Fruit fly (Drosophila melanogaster) whole organism, embryonic: ENCODE results near the gene tank.

Experiments
- ATbp ChIP-seq: fragments of 200-800 bp; sonication (Bioruptor generic); optimal IDR thresholded peaks from 2 replicates; lab custom pipeline; 2017; ENCODE audit warnings: missing biosample characterization, mild to moderate bottlenecking, missing genetic modification characterization, missing genetic modification reagents
- Abd-B ChIP-seq: fragments of 200-800 bp; sonication (Bioruptor generic); optimal IDR thresholded peaks from 2 replicates; lab custom pipeline; 2018; ENCODE audit warnings: missing biosample characterization, mild to moderate bottlenecking, missing genetic modification characterization, moderate library complexity
- B-H1 ChIP-seq: fragments of 200-800 bp; sonication (Bioruptor generic); IDR thresholded peaks from 3 replicates; pipeline ENCODE4 v1.3.6; 2022; ENCODE audit warnings: missing biosample characterization, missing genetic modification characterization
- Blimp-1 ChIP-seq: fragments of 200-800 bp; sonication (Bioruptor generic); optimal IDR thresholded peaks from 3 replicates; lab custom pipeline; 2018; ENCODE audit warnings: missing biosample characterization, missing genetic modification characterization, mild to moderate bottlenecking, moderate library complexity, missing genetic modification reagents
- CG10147 ChIP-seq: fragments of 200-800 bp; sonication (Bioruptor generic); optimal IDR thresholded peaks from 2 replicates; lab custom pipeline; 2019; ENCODE audit warnings: missing biosample characterization, mild to moderate bottlenecking, missing genetic modification characterization, moderate library complexity
- CG10267 ChIP-seq: fragments of 200-800 bp; sonication (Bioruptor generic); optimal IDR thresholded peaks from 2 replicates; lab custom pipeline; 2018; ENCODE audit warnings: missing biosample characterization, mild to moderate bottlenecking, missing genetic modification characterization, moderate library complexity
- CG11085 ChIP-seq: fragments of 200-800 bp; sonication (Bioruptor generic); IDR thresholded peaks from 2 replicates; pipeline ENCODE4 v1.3.6; 2022; ENCODE audit warnings: missing biosample characterization, missing genetic modification characterization
- CG11695 ChIP-seq: fragments of 200-800 bp; sonication (Bioruptor generic); IDR thresholded peaks from 3 replicates; pipeline ENCODE4 v1.3.6; 2022; ENCODE audit warnings: missing biosample characterization, missing genetic modification characterization
- CG11696 ChIP-seq: fragments of 200-800 bp; sonication (Bioruptor generic); IDR thresholded peaks from 2 replicates; pipeline ENCODE4 v1.3.6; 2022; ENCODE audit warnings: missing biosample characterization, missing genetic modification characterization
- CG14014 ChIP-seq: fragments of 200-800 bp; sonication (Bioruptor generic); IDR thresholded peaks from 2 replicates; pipeline ENCODE4 v1.3.6; 2022; ENCODE audit warnings: missing biosample characterization, missing genetic modification characterization
- CG15601 ChIP-seq: fragments of 200-800 bp; sonication (Bioruptor generic); optimal IDR thresholded peaks from 3 replicates; lab custom pipeline; 2019; ENCODE audit warnings: missing biosample characterization, mild to moderate bottlenecking, missing genetic modification characterization, moderate library complexity
- CG17186 ChIP-seq: fragments of 200-800 bp; sonication (Bioruptor generic); optimal IDR thresholded peaks from 3 replicates; lab custom pipeline; 2017; ENCODE audit warnings: missing biosample characterization, missing genetic modification reagents, missing genetic modification characterization
- CG17328 ChIP-seq: fragments of 200-800 bp; sonication (Bioruptor generic); IDR thresholded peaks from 2 replicates; pipeline ENCODE4 v1.3.6; 2022; ENCODE audit warnings: missing biosample characterization, missing genetic modification characterization
- CG17361 ChIP-seq: fragments of 200-800 bp; sonication (Bioruptor generic); IDR thresholded peaks from 3 replicates; pipeline ENCODE4 v1.3.6; 2022; ENCODE audit warnings: missing biosample characterization, missing genetic modification characterization
- CG17829 ChIP-seq: fragments of 200-800 bp; optimal IDR thresholded peaks from 2 replicates; lab custom pipeline; 2019; ENCODE audit warnings: missing biosample characterization, mild to moderate bottlenecking, missing genetic modification characterization, moderate library complexity
- CG18011 ChIP-seq: fragments of 200-800 bp; sonication (Bioruptor generic); optimal IDR thresholded peaks from 2 replicates; lab custom pipeline; 2017; ENCODE audit warnings: missing biosample characterization, missing genetic modification characterization, mild to moderate bottlenecking, moderate library complexity, missing genotype
- CG33213 ChIP-seq: fragments of 200-800 bp; sonication (Bioruptor generic); optimal IDR thresholded peaks from 3 replicates; lab custom pipeline; 2016; ENCODE audit warnings: missing biosample characterization, missing genetic modification characterization
- CG33557 ChIP-seq: fragments of 200-800 bp; sonication (Bioruptor generic); optimal IDR thresholded peaks from 2 replicates; lab custom pipeline; 2019; ENCODE audit warnings: missing biosample characterization, mild to moderate bottlenecking, missing genetic modification characterization, moderate library complexity
- CG3407 ChIP-seq: fragments of 200-800 bp; sonication (Bioruptor generic); optimal IDR thresholded peaks from 2 replicates; lab custom pipeline; 2018; ENCODE audit warnings: missing biosample characterization, mild to moderate bottlenecking, missing genetic modification characterization
- CG4282 ChIP-seq: fragments of 200-800 bp; sonication (Bioruptor generic); optimal IDR thresholded peaks from 2 replicates; lab custom pipeline; 2016; ENCODE audit warnings: missing biosample characterization, missing genetic modification characterization
- CG6765 ChIP-seq: fragments of 200-800 bp; sonication (Bioruptor generic); optimal IDR thresholded peaks from 3 replicates; lab custom pipeline; 2017; ENCODE audit warnings: missing biosample characterization, mild to moderate bottlenecking, missing genetic modification characterization
- CG7963 ChIP-seq: fragments of 200-800 bp; sonication (Bioruptor generic); IDR thresholded peaks from 3 replicates; pipeline ENCODE4 v1.3.6; 2022; ENCODE audit warnings: missing biosample characterization, missing genetic modification characterization; ENCODE audit not compliant: partially characterized antibody
- CG8290 ChIP-seq, 3 experiments: fragments of 200-800 bp; sonication (Bioruptor generic); optimal IDR thresholded peaks; 2 replicates each; lab custom pipeline; 2016 to 2019; ENCODE audit warnings: missing biosample characterization in 3 of 3, missing genetic modification characterization in 3 of 3, mild to moderate bottlenecking in 2 of 3, moderate library complexity in 1 of 3
- CTCF ChIP-seq: fragments of 200-800 bp; sonication (Bioruptor generic); optimal IDR thresholded peaks from 2 replicates; lab custom pipeline; 2017; ENCODE audit warnings: missing biosample characterization, mild to moderate bottlenecking, missing genetic modification characterization, moderate library complexity
- CoRest ChIP-seq: fragments of 200-800 bp; sonication (Bioruptor generic); optimal IDR thresholded peaks from 3 replicates; lab custom pipeline; 2018; ENCODE audit warnings: missing biosample characterization, mild to moderate bottlenecking, missing genetic modification characterization, moderate library complexity
- Deaf1 ChIP-seq: fragments of 200-800 bp; optimal IDR thresholded peaks from 3 replicates; lab custom pipeline; 2019; ENCODE audit warnings: missing biosample characterization, mild to moderate bottlenecking, missing genetic modification characterization, moderate library complexity
- E2f1 ChIP-seq: fragments of 200-800 bp; sonication (Bioruptor generic); IDR thresholded peaks from 2 replicates; pipeline ENCODE4 v1.3.6; 2022; ENCODE audit warnings: missing biosample characterization, missing genetic modification characterization
- Hr78 ChIP-seq, 2 experiments: fragments of 200-800 bp in 1 of 2; fragments of >200 bp in 1 of 2; sonication (Bioruptor generic) in 1 of 2; optimal IDR thresholded peaks; 2 replicates each; lab custom pipeline; 2017 to 2019; ENCODE audit warnings: missing biosample characterization in 2 of 2, missing genetic modification characterization in 2 of 2, mild to moderate bottlenecking in 1 of 2, moderate library complexity in 1 of 2
- Lhr ChIP-seq: fragments of 200-800 bp; sonication (Bioruptor generic); optimal IDR thresholded peaks from 3 replicates; lab custom pipeline; 2017; ENCODE audit warnings: mild to moderate bottlenecking, missing biosample characterization, missing genetic modification reagents, missing genetic modification characterization
- MBD-R2 ChIP-seq: fragments of 200-800 bp; sonication (Bioruptor generic); IDR thresholded peaks from 2 replicates; pipeline ENCODE4 v1.3.6; 2022; ENCODE audit warnings: missing biosample characterization, missing genetic modification characterization
- Mrtf ChIP-seq: fragments of 200-800 bp; sonication (Bioruptor generic); IDR thresholded peaks from 3 replicates; pipeline ENCODE4 v1.3.6; 2022; ENCODE audit warnings: missing biosample characterization, missing genetic modification characterization
- Nf-YB ChIP-seq: fragments of 200-800 bp; sonication (Bioruptor generic); optimal IDR thresholded peaks from 3 replicates; lab custom pipeline; 2019; ENCODE audit warnings: missing biosample characterization, mild to moderate bottlenecking, missing genetic modification characterization, moderate library complexity
- PHDP ChIP-seq: fragments of 200-800 bp; sonication (Bioruptor generic); optimal IDR thresholded peaks from 3 replicates; lab custom pipeline; 2018; ENCODE audit warnings: missing biosample characterization, mild to moderate bottlenecking, missing genetic modification characterization, moderate library complexity
- Tbp ChIP-seq: fragments of >200 bp; optimal IDR thresholded peaks from 2 replicates; lab custom pipeline; 2018; ENCODE audit warnings: missing biosample characterization, missing genetic modification characterization
- Xbp1 ChIP-seq: fragments of 200-800 bp; sonication (Bioruptor generic); optimal IDR thresholded peaks from 3 replicates; lab custom pipeline; 2016; ENCODE audit warnings: missing biosample characterization, mild to moderate bottlenecking, missing genetic modification characterization
- Xrp1 ChIP-seq: fragments of 200-800 bp; sonication (Bioruptor generic); IDR thresholded peaks from 2 replicates; pipeline ENCODE4 v1.3.6; 2022; ENCODE audit warnings: missing biosample characterization, missing genetic modification characterization
- dpn ChIP-seq, 2 experiments: fragments of 200-800 bp; sonication (Bioruptor generic); optimal IDR thresholded peaks; 3 replicates each; lab custom pipeline; 2016; ENCODE audit warnings: missing biosample characterization in 2 of 2, missing genetic modification characterization in 2 of 2
- en ChIP-seq: fragments of 200-800 bp; sonication (Bioruptor generic); optimal IDR thresholded peaks from 2 replicates; lab custom pipeline; 2016; ENCODE audit warnings: missing biosample characterization, missing genetic modification characterization
- gce ChIP-seq: fragments of 200-800 bp; sonication (Bioruptor generic); IDR thresholded peaks from 3 replicates; pipeline ENCODE4 v1.3.6; 2022; ENCODE audit warnings: missing biosample characterization, missing genetic modification characterization
- gcm2 ChIP-seq: fragments of 200-800 bp; sonication (Bioruptor generic); optimal IDR thresholded peaks from 2 replicates; lab custom pipeline; 2016; ENCODE audit warnings: missing biosample characterization, missing genetic modification characterization
- ken ChIP-seq: fragments of 200-800 bp; sonication (Bioruptor generic); IDR thresholded peaks from 3 replicates; pipeline ENCODE4 v1.3.6; 2022; ENCODE audit warnings: missing biosample characterization, missing genetic modification characterization
- knrl ChIP-seq: fragments of 200-800 bp; sonication (Bioruptor generic); IDR thresholded peaks from 3 replicates; pipeline ENCODE4 v1.3.6; 2022; ENCODE audit warnings: missing biosample characterization, missing genetic modification characterization; ENCODE audit not compliant: partially characterized antibody
- lab ChIP-seq: fragments of 200-800 bp; sonication (Bioruptor generic); optimal IDR thresholded peaks from 3 replicates; lab custom pipeline; 2017; ENCODE audit warnings: missing biosample characterization, missing genetic modification characterization, mild to moderate bottlenecking, moderate library complexity, missing genetic modification reagents
- pfk ChIP-seq: fragments of 200-800 bp; sonication (Bioruptor generic); optimal IDR thresholded peaks from 2 replicates; lab custom pipeline; 2018; ENCODE audit warnings: missing biosample characterization, mild to moderate bottlenecking, missing genetic modification characterization, moderate library complexity
- sd ChIP-seq: fragments of 200-800 bp; sonication (Bioruptor generic); optimal IDR thresholded peaks from 3 replicates; lab custom pipeline; 2018; ENCODE audit warnings: missing biosample characterization, mild to moderate bottlenecking, missing genetic modification characterization, moderate library complexity
- sug ChIP-seq: fragments of 200-800 bp; optimal IDR thresholded peaks from 2 replicates; lab custom pipeline; 2019; ENCODE audit warnings: missing biosample characterization, mild to moderate bottlenecking, missing genetic modification characterization, moderate library complexity
- tin ChIP-seq: fragments of 200-800 bp; sonication (Bioruptor generic); optimal IDR thresholded peaks from 3 replicates; lab custom pipeline; 2016; ENCODE audit warnings: missing biosample characterization, missing genetic modification characterization
- unpg ChIP-seq: fragments of 200-800 bp; sonication (Bioruptor generic); optimal IDR thresholded peaks from 3 replicates; lab custom pipeline; 2018; ENCODE audit warnings: missing biosample characterization, mild to moderate bottlenecking, missing genetic modification characterization, moderate library complexity
- vfl ChIP-seq: fragments of 200-800 bp; sonication (Bioruptor generic); optimal IDR thresholded peaks from 2 replicates; lab custom pipeline; 2016; ENCODE audit warnings: missing biosample characterization, missing genetic modification characterization
- z ChIP-seq: fragments of 200-800 bp; sonication (Bioruptor generic); IDR thresholded peaks from 3 replicates; pipeline ENCODE4 v1.3.6; 2022; ENCODE audit warnings: missing biosample characterization, missing genetic modification characterization

tank gene

DNA sequence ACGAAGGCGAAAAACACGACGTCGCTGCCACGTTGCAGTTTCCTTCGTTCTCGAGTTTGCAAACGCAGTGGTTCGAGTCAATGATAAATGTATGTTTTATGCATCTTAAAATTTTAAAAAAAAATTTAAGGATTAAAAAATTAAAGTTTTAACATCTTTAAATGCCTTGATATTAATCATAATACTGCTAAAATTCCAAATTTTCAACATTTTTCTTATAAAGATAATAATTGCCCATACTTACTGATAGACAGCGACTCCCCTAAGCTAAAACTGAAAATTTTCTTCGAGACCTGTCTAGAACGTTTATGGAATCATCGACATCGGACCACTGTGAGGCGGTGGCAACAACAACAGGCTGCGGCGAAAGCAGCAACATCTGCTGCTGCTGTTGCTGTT is 16.5 kb downstream of the tank start (continued):
- TF ChIP-seq ATbp (peak; percentile 46), sd (tag; lab: Kevin White, UChicago) (peak; percentile 27), Lhr (no peak), CG11696 (GFP tag; lab: Robert Waterston, UW) (0 out of 2 replicates have a peak, but pooled peaks have one; percentile 34), z (GFP tag; lab: Robert Waterston, UW) (no peak), en (GFP tag; lab: Kevin White, UChicago) (no peak), CG3407 (GFP tag; lab: Kevin White, UChicago) (peak; percentile 26), CG11695 (GFP tag; lab: Robert Waterston, UW) (peak; percentile 75), gcm2 (GFP tag; lab: Kevin White, UChicago) (peak; percentile 13), CG33557 (GFP tag; lab: Kevin White, UChicago) (no peak), CG17829 (tag; lab: Kevin White, UChicago) (peak; percentile 6), Deaf1 (tag; lab: Kevin White, UChicago) (peak; percentile 86), pfk (no peak), B-H1 (GFP tag; lab: Robert Waterston, UW) (peak; percentile 31; the same call in 2 of the 3 replicates), CTCF (GFP tag; lab: Kevin White, UChicago) (peak; percentile 3), knrl (GFP tag; lab: Robert Waterston, UW) (no peak; the same call in 2 of the 3 replicates), lab (peak; percentile 84), Mrtf (GFP tag; lab: Robert Waterston, UW) (peak; percentile 55; the same call in 1 of the 3 replicates), gce (GFP tag; lab: Robert Waterston, UW) (0 out of 3 replicates have a peak, but pooled peaks have one; percentile 36), CG11085 (GFP tag; lab: Robert Waterston, UW) (peak; percentile 80), unpg (peak; percentile 58), PHDP (tag; lab: Kevin White, UChicago) (peak; percentile 75), CG6765 (GFP tag; lab: Kevin White, UChicago) (peak; percentile 62), CG17328 (peak; percentile 35; the same call in 1 of the 2 replicates), CG7963 (GFP tag; lab: Robert Waterston, UW) (no peak), Nf-YB (no peak), dpn (GFP tag; optimal IDR thresholded peaks at IDR 0.05; lab: Kevin White, UChicago) (peak; percentile 20 to 73), Hr78 (GFP tag; optimal IDR thresholded peaks at IDR 0.05; lab: Kevin White, UChicago) (peak in 1 of 2 experiments; percentile 4), Abd-B (peak; percentile 51), CG17361 (GFP tag; lab: Robert Waterston, UW) (peak; percentile 90), MBD-R2 (GFP tag; lab: Robert Waterston, UW) (peak; percentile 31; the same call in 1 of the 2 replicates), E2f1 (GFP tag; lab: Robert Waterston, UW) (peak; percentile 61; the same call in 1 of the 2 replicates), ken (GFP tag; lab: Robert Waterston, UW) (peak; percentile 39; the same call in 1 of the 3 replicates), Tbp (GFP tag; lab: Kevin White, UChicago) (no peak), Blimp-1 (GFP tag; lab: Kevin White, UChicago) (peak; percentile 55), CG8290 (GFP tag; optimal IDR thresholded peaks at IDR 0.05; lab: Kevin White, UChicago) (no peak), CG8290 (tag; optimal IDR thresholded peaks at IDR 0.05; lab: Kevin White, UChicago) (peak in 1 of 2 experiments; percentile 42), CG33213 (GFP tag; lab: Kevin White, UChicago) (peak; percentile 10), CG10267 (tag; lab: Kevin White, UChicago) (peak; percentile 72), sug (tag; lab: Kevin White, UChicago) (peak; percentile 50), vfl (peak; percentile 46), CG14014 (GFP tag; lab: Robert Waterston, UW) (peak; percentile 70), CG18011 (GFP tag; lab: Kevin White, UChicago) (no peak), Xrp1 (GFP tag; lab: Robert Waterston, UW) (peak; percentile 77), Xbp1 (peak; percentile 46), CG17186 (GFP tag; lab: Kevin White, UChicago) (no peak), CG4282 (GFP tag; lab: Kevin White, UChicago) (peak; percentile 53), CG10147 (GFP tag; lab: Kevin White, UChicago) (peak; percentile 71), CoRest (tag; lab: Kevin White, UChicago) (peak; percentile 78), CG15601 (tag; lab: Kevin White, UChicago) (peak; percentile 57), tin (GFP tag; lab: Kevin White, UChicago) (peak; percentile 61)
